Worm (Caenorhabditis elegans) whole organism, early embryonic: ENCODE results near the gene ckb-2.

Source experiments
- B0310.2 ChIP-seq: sonication (generic microtip); optimal IDR thresholded peaks from 2 replicates; lab custom pipeline; 2016; ENCODE audit warnings: mild to moderate bottlenecking, missing genetic modification characterization, missing compliant biosample characterization
- F13C5.2 ChIP-seq: sonication (generic microtip); optimal IDR thresholded peaks from 2 replicates; lab custom pipeline; 2017; ENCODE audit warnings: mild to moderate bottlenecking, missing genetic modification characterization, inconsistent platforms, missing compliant biosample characterization
- aly-1 ChIP-seq: sonication (generic microtip); optimal IDR thresholded peaks from 2 replicates; lab custom pipeline; 2016; ENCODE audit warnings: missing genetic modification characterization, missing compliant biosample characterization
- ama-1 ChIP-seq: fragments of 150-350 bp; optimal IDR thresholded peaks from 2 replicates; lab custom pipeline; 2014
- ceh-13 ChIP-seq: fragments of 200-800 bp; sonication (Bioruptor generic); optimal IDR thresholded peaks from 2 replicates; lab custom pipeline; 2018; ENCODE audit warnings: mild to moderate bottlenecking, missing genetic modification characterization, missing compliant biosample characterization
- ceh-36 ChIP-seq: sonication (generic microtip); optimal IDR thresholded peaks from 2 replicates; lab custom pipeline; 2016; ENCODE audit warnings: missing genetic modification characterization, inconsistent platforms, missing compliant biosample characterization
- ets-7 ChIP-seq: sonication (generic microtip); optimal IDR thresholded peaks from 2 replicates; lab custom pipeline; 2016; ENCODE audit warnings: missing genotype, missing genetic modification characterization, missing compliant biosample characterization
- flt-1 ChIP-seq: fragments of 200-800 bp; sonication (Bioruptor generic); IDR thresholded peaks from 2 replicates; pipeline ENCODE4 v1.3.6; 2022; ENCODE audit warnings: missing genetic modification characterization, missing compliant biosample characterization
- hmbx-1 ChIP-seq: sonication (generic microtip); optimal IDR thresholded peaks from 2 replicates; lab custom pipeline; 2016; ENCODE audit warnings: mild to moderate bottlenecking, missing genetic modification characterization, missing compliant biosample characterization
- hmg-4 ChIP-seq: fragments of 200-800 bp; sonication (Bioruptor generic); optimal IDR thresholded peaks from 2 replicates; lab custom pipeline; 2018; ENCODE audit warnings: mild to moderate bottlenecking, missing genetic modification characterization, missing compliant biosample characterization
- hnd-1 ChIP-seq: sonication (generic microtip); optimal IDR thresholded peaks from 2 replicates; lab custom pipeline; 2016; ENCODE audit warnings: missing genetic modification characterization, missing compliant biosample characterization
- sea-1 ChIP-seq: fragments of 200-800 bp; sonication (Bioruptor generic); conservative IDR thresholded peaks from 2 replicates; pipeline ENCODE4 v1.3.6; 2022; ENCODE audit warnings: missing genetic modification characterization, missing compliant biosample characterization
- tbx-37 ChIP-seq: fragments of 200-800 bp; sonication (Bioruptor generic); conservative IDR thresholded peaks from 2 replicates; pipeline ENCODE4 v1.3.6; 2022; ENCODE audit warnings: missing genetic modification reagents, missing genetic modification characterization, missing compliant biosample characterization
- tra-4 ChIP-seq: sonication (generic microtip); optimal IDR thresholded peaks from 2 replicates; lab custom pipeline; 2017; ENCODE audit warnings: missing genetic modification characterization, missing compliant biosample characterization

ce11 chrIII:4407144-4407543, 39.4 kb downstream of the ckb-2 start, which contains the start of gene prdx-3:
- TF ChIP-seq ama-1 (no peak), flt-1 (GFP tag; lab: Robert Waterston, UW) (no peak), ceh-13 (GFP tag; lab: Kevin White, UChicago) (no peak), B0310.2 (tag; lab: Kevin White, UChicago) (no peak), sea-1 (GFP tag; lab: Robert Waterston, UW) (no peak), hnd-1 (tag; lab: Kevin White, UChicago) (no peak), tra-4 (tag; lab: Kevin White, UChicago) (no peak), ceh-36 (tag; lab: Kevin White, UChicago) (no peak), hmbx-1 (no peak), tbx-37 (GFP tag; lab: Robert Waterston, UW) (no peak), F13C5.2 (tag; lab: Kevin White, UChicago) (no peak), ets-7 (tag; lab: Kevin White, UChicago) (no peak), aly-1 (tag; lab: Kevin White, UChicago) (no peak), hmg-4 (GFP tag; lab: Kevin White, UChicago) (no peak)
